Worm (Caenorhabditis elegans): Measurements from ENCODE around the gene nyn-1.
"Not testable (repeated sequence)": the region's sequence is repeated elsewhere in the genome, so short reads cannot be mapped to it uniquely, and the experiment has no call there.

- not testable (repeated sequence) for TF ChIP-seq nhr-237 (tag; optimal IDR thresholded peaks at IDR 0.05); unc-62 (GFP tag; optimal IDR thresholded peaks at IDR 0.05); nhr-11 (tag; optimal IDR thresholded peaks at IDR 0.05); nhr-47 (tag; optimal IDR thresholded peaks at IDR 0.05)
Measured at ce11 chrIV:13662570-13662969, 24.2 kb downstream of the nyn-1 start, which contains the start of gene Y45F10C.2.
